Worm (Caenorhabditis elegans) whole organism, late embryonic: ENCODE results near the gene K09D9.9.

Experiments used
- lim-6 ChIP-seq: sonication (generic microtip); optimal IDR thresholded peaks from 2 replicates; lab custom pipeline; 2016; ENCODE audit warnings: missing genetic modification characterization, missing compliant biosample characterization
- pag-3 ChIP-seq: sonication (generic microtip); optimal IDR thresholded peaks from 2 replicates; lab custom pipeline; 2016; ENCODE audit warnings: missing compliant biosample characterization, missing genetic modification characterization, borderline replicate concordance
- pqm-1 ChIP-seq: sonication (generic microtip); optimal IDR thresholded peaks from 2 replicates; lab custom pipeline; 2016; ENCODE audit warnings: missing genetic modification characterization, missing compliant biosample characterization

ce11 chrV:4022309-4022708 lies 28.4 kb upstream of the K09D9.9 start, which contains the start of gene cyp-35A3:
- TF ChIP-seq lim-6 (tag; lab: Kevin White, UChicago): no peak
- no peak for TF ChIP-seq pqm-1
- TF ChIP-seq pag-3: no peak
